Worm (Caenorhabditis elegans) whole organism, late embryonic: Measurements from ENCODE around the gene col-186.

Experiments used
- C08G9.2 ChIP-seq: sonication (generic microtip); optimal IDR thresholded peaks from 2 replicates; lab custom pipeline; 2016; ENCODE audit warnings: mild to moderate bottlenecking, missing genetic modification characterization, moderate library complexity, missing compliant biosample characterization
- F13H6.1 ChIP-seq: sonication (generic microtip); optimal IDR thresholded peaks from 2 replicates; lab custom pipeline; 2016; ENCODE audit warnings: missing genetic modification characterization, missing compliant biosample characterization
- K02D7.2 ChIP-seq: sonication (generic microtip); optimal IDR thresholded peaks from 2 replicates; lab custom pipeline; 2017; ENCODE audit warnings: mild to moderate bottlenecking, missing genetic modification characterization, missing compliant biosample characterization
- K09A11.1 ChIP-seq: sonication (generic microtip); optimal IDR thresholded peaks from 2 replicates; lab custom pipeline; 2017; ENCODE audit warnings: antibody characterized with exemption, mild to moderate bottlenecking, missing genetic modification characterization, missing compliant biosample characterization; ENCODE audit not compliant: insufficient read depth
- T23F11.4 ChIP-seq: fragments of 200-800 bp; sonication (Bioruptor generic); optimal IDR thresholded peaks from 2 replicates; lab custom pipeline; 2018; ENCODE audit warnings: mild to moderate bottlenecking, missing genetic modification characterization, missing compliant biosample characterization
- Y22D7AL.16 ChIP-seq: sonication (generic microtip); optimal IDR thresholded peaks from 2 replicates; lab custom pipeline; 2016; ENCODE audit warnings: missing genetic modification characterization, missing compliant biosample characterization
- ahr-1 ChIP-seq: sonication (generic microtip); optimal IDR thresholded peaks from 2 replicates; lab custom pipeline; 2016; ENCODE audit warnings: missing genetic modification characterization, missing compliant biosample characterization
- ama-1 ChIP-seq: fragments of 150-350 bp; optimal IDR thresholded peaks from 2 replicates; lab custom pipeline; 2014
- ceh-18 ChIP-seq: sonication (generic microtip); optimal IDR thresholded peaks from 2 replicates; lab custom pipeline; 2016; ENCODE audit warnings: missing genetic modification characterization, missing compliant biosample characterization
- ceh-19 ChIP-seq: fragments of 200-800 bp; sonication (Bioruptor generic); optimal IDR thresholded peaks from 2 replicates; lab custom pipeline; 2018; ENCODE audit warnings: mild to moderate bottlenecking, missing genetic modification characterization, missing compliant biosample characterization
- ceh-24 ChIP-seq: sonication (generic microtip); optimal IDR thresholded peaks from 2 replicates; lab custom pipeline; 2016; ENCODE audit warnings: mild to moderate bottlenecking, missing genetic modification characterization, missing compliant biosample characterization
- ceh-30 ChIP-seq: fragments of 150-350 bp; optimal IDR thresholded peaks from 2 replicates; lab custom pipeline; 2014; ENCODE audit warnings: missing biosample characterization, missing genetic modification characterization
- ceh-31 ChIP-seq: sonication (generic microtip); optimal IDR thresholded peaks from 2 replicates; lab custom pipeline; 2016; ENCODE audit warnings: missing genetic modification characterization, missing compliant biosample characterization
- ceh-45 ChIP-seq: fragments of 200-800 bp; sonication (Bioruptor generic); IDR thresholded peaks from 2 replicates; pipeline ENCODE4 v1.3.6; 2022; ENCODE audit warnings: missing genetic modification reagents, missing genetic modification characterization, missing compliant biosample characterization
- ceh-48 ChIP-seq: sonication (generic microtip); optimal IDR thresholded peaks from 2 replicates; lab custom pipeline; 2016; ENCODE audit warnings: missing genetic modification characterization, inconsistent platforms, missing compliant biosample characterization
- ceh-6 ChIP-seq: fragments of 200-800 bp; sonication (Bioruptor generic); optimal IDR thresholded peaks from 2 replicates; lab custom pipeline; 2018; ENCODE audit warnings: mild to moderate bottlenecking, missing genetic modification characterization, missing compliant biosample characterization
- ceh-9 ChIP-seq: sonication (generic microtip); optimal IDR thresholded peaks from 2 replicates; lab custom pipeline; 2016; ENCODE audit warnings: mild to moderate bottlenecking, missing genetic modification characterization, inconsistent platforms, missing compliant biosample characterization
- che-1 ChIP-seq: sonication (generic microtip); optimal IDR thresholded peaks from 2 replicates; lab custom pipeline; 2016; ENCODE audit warnings: mild to moderate bottlenecking, missing genetic modification characterization, missing compliant biosample characterization
- dmd-4 ChIP-seq: sonication (generic microtip); optimal IDR thresholded peaks from 2 replicates; lab custom pipeline; 2016; ENCODE audit warnings: borderline replicate concordance, missing genetic modification characterization, missing compliant biosample characterization
- dve-1 ChIP-seq: sonication (generic microtip); optimal IDR thresholded peaks from 2 replicates; lab custom pipeline; 2017; ENCODE audit warnings: antibody characterized with exemption, mild to moderate bottlenecking, missing genetic modification characterization, missing compliant biosample characterization
- elt-2 ChIP-seq: sonication (generic microtip); optimal IDR thresholded peaks from 2 replicates; lab custom pipeline; 2016; ENCODE audit warnings: missing genetic modification reagents, missing genetic modification characterization, missing compliant biosample characterization
- elt-4 ChIP-seq: sonication (generic microtip); optimal IDR thresholded peaks from 2 replicates; lab custom pipeline; 2016; ENCODE audit warnings: missing genetic modification characterization, missing compliant biosample characterization
- ets-4 ChIP-seq: sonication (generic microtip); optimal IDR thresholded peaks from 2 replicates; lab custom pipeline; 2016; ENCODE audit warnings: missing genetic modification characterization, missing compliant biosample characterization
- eyg-1 ChIP-seq: sonication (generic microtip); optimal IDR thresholded peaks from 2 replicates; lab custom pipeline; 2016; ENCODE audit warnings: missing genotype, missing genetic modification characterization, missing compliant biosample characterization
- fax-1 ChIP-seq: sonication (generic microtip); optimal IDR thresholded peaks from 2 replicates; lab custom pipeline; 2016; ENCODE audit warnings: missing genotype, missing genetic modification characterization, missing compliant biosample characterization
- fkh-10 ChIP-seq: fragments of 150-350 bp; optimal IDR thresholded peaks from 2 replicates; lab custom pipeline; 2014; ENCODE audit warnings: missing biosample characterization, missing genetic modification reagents, missing genetic modification characterization
- hlh-13 ChIP-seq: fragments of 200-800 bp; sonication (Bioruptor generic); optimal IDR thresholded peaks from 2 replicates; lab custom pipeline; 2018; ENCODE audit warnings: mild to moderate bottlenecking, missing genetic modification characterization, missing compliant biosample characterization
- hlh-30 ChIP-seq: sonication (generic microtip); optimal IDR thresholded peaks from 2 replicates; lab custom pipeline; 2017; ENCODE audit warnings: antibody characterized with exemption, missing genetic modification characterization, missing compliant biosample characterization; ENCODE audit not compliant: insufficient read depth
- hlh-8 ChIP-seq: sonication (generic microtip); optimal IDR thresholded peaks from 2 replicates; lab custom pipeline; 2016; ENCODE audit warnings: missing genotype, missing genetic modification characterization, missing compliant biosample characterization
- madf-2 ChIP-seq: sonication (generic microtip); optimal IDR thresholded peaks from 2 replicates; lab custom pipeline; 2017; ENCODE audit warnings: missing genetic modification characterization, missing compliant biosample characterization
- mec-3 ChIP-seq: sonication (generic microtip); optimal IDR thresholded peaks from 2 replicates; lab custom pipeline; 2016; ENCODE audit warnings: borderline replicate concordance, missing genetic modification characterization, missing compliant biosample characterization
- nhr-11 ChIP-seq: fragments of 150-350 bp; optimal IDR thresholded peaks from 2 replicates; lab custom pipeline; 2014; ENCODE audit warnings: missing biosample characterization, missing genetic modification characterization
- nhr-232 ChIP-seq: sonication (generic microtip); optimal IDR thresholded peaks from 2 replicates; lab custom pipeline; 2016; ENCODE audit warnings: missing genetic modification characterization, missing compliant biosample characterization
- npax-4 ChIP-seq: sonication (generic microtip); optimal IDR thresholded peaks from 2 replicates; lab custom pipeline; 2016; ENCODE audit warnings: missing genetic modification characterization, missing compliant biosample characterization
- pag-3 ChIP-seq: sonication (generic microtip); optimal IDR thresholded peaks from 2 replicates; lab custom pipeline; 2016; ENCODE audit warnings: missing compliant biosample characterization, missing genetic modification characterization, borderline replicate concordance
- pat-9 ChIP-seq: fragments of 200-800 bp; sonication (Bioruptor generic); optimal IDR thresholded peaks from 2 replicates; lab custom pipeline; 2018; ENCODE audit warnings: mild to moderate bottlenecking, missing genetic modification characterization, moderate library complexity, missing compliant biosample characterization
- pha-4 ChIP-seq: fragments of 150-350 bp; optimal IDR thresholded peaks from 2 replicates; lab custom pipeline; 2018; ENCODE audit warnings: missing biosample characterization, missing genetic modification reagents, missing genetic modification characterization
- pqm-1 ChIP-seq: sonication (generic microtip); optimal IDR thresholded peaks from 2 replicates; lab custom pipeline; 2016; ENCODE audit warnings: missing genetic modification characterization, missing compliant biosample characterization
- pros-1 ChIP-seq: fragments of 150-350 bp; optimal IDR thresholded peaks from 2 replicates; lab custom pipeline; 2014; ENCODE audit warnings: missing biosample characterization, missing genetic modification reagents, missing genetic modification characterization
- ref-2 ChIP-seq: sonication (generic microtip); optimal IDR thresholded peaks from 2 replicates; lab custom pipeline; 2016; ENCODE audit warnings: missing genetic modification characterization, missing compliant biosample characterization
- sdc-2 ChIP-seq: sonication (generic microtip); optimal IDR thresholded peaks from 2 replicates; lab custom pipeline; 2016; ENCODE audit warnings: missing genotype, missing genetic modification characterization, missing compliant biosample characterization
- syd-9 ChIP-seq: sonication (generic microtip); optimal IDR thresholded peaks from 2 replicates; lab custom pipeline; 2016; ENCODE audit warnings: mild to moderate bottlenecking, missing genetic modification characterization, moderate library complexity, missing compliant biosample characterization
- tbx-7 ChIP-seq: sonication (generic microtip); optimal IDR thresholded peaks from 2 replicates; lab custom pipeline; 2016; ENCODE audit warnings: missing genotype, missing genetic modification characterization, missing compliant biosample characterization
- unc-55 ChIP-seq: sonication (generic microtip); optimal IDR thresholded peaks from 2 replicates; lab custom pipeline; 2017; ENCODE audit warnings: missing biosample characterization, missing genetic modification reagents, missing genetic modification characterization
- unc-86 ChIP-seq: sonication (generic microtip); optimal IDR thresholded peaks from 2 replicates; lab custom pipeline; 2016; ENCODE audit warnings: missing genetic modification characterization, missing compliant biosample characterization
- zip-5 ChIP-seq: sonication (generic microtip); optimal IDR thresholded peaks from 2 replicates; lab custom pipeline; 2016; ENCODE audit warnings: missing genetic modification characterization, missing compliant biosample characterization
- ztf-16 ChIP-seq: sonication (generic microtip); optimal IDR thresholded peaks from 2 replicates; lab custom pipeline; 2017; ENCODE audit warnings: missing genetic modification characterization, missing compliant biosample characterization

Gene col-186

ce11 chrX:15951194-15951593, at the start of gene col-186:
Gene col-186, plus strand, starts transcription at chrX:15951494.
- TF ChIP-seq elt-2 (no peak), zip-5 (tag; lab: Kevin White, UChicago) (no peak), K02D7.2 (tag; lab: Kevin White, UChicago) (no peak), syd-9 (tag; lab: Kevin White, UChicago) (no peak), pat-9 (no peak), pha-4 (no peak), ceh-18 (tag; lab: Kevin White, UChicago) (no peak), pag-3 (tag; lab: Kevin White, UChicago) (no peak), F13H6.1 (tag; lab: Kevin White, UChicago) (no peak), hlh-8 (no peak), tbx-7 (tag; lab: Kevin White, UChicago) (no peak), ets-4 (no peak), eyg-1 (tag; lab: Kevin White, UChicago) (no peak), ama-1 (lab: Kevin White, UChicago) (no peak), dmd-4 (no peak), madf-2 (tag; lab: Kevin White, UChicago) (no peak), hlh-13 (GFP tag; lab: Kevin White, UChicago) (no peak), pqm-1 (no peak)

DNA sequence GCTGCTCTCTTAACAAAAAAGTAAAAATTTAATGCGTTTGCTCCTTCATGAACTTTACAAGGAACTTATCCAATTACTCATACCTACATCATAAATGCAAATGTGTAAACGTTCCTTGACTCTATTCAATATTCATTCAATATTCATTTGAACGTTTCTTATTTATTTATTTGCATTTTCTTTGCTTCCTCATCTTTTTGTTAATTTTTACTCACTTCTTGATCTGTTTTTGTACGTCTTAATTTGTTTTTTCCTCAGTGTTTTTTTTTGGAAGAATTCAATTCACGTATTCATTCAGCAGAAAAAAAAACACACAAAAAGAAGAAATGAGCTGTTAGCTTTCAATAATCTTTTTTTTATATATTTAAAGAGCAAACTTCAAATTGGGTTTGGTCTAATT, 48.5 kb upstream of the col-186 start:
- no peak for TF ChIP-seq ama-1 (lab: Kevin White, UChicago)
- TF ChIP-seq ztf-16 (tag; lab: Kevin White, UChicago) = no peak
- no peak for TF ChIP-seq ref-2 (tag; lab: Kevin White, UChicago)
- no peak for TF ChIP-seq fkh-10 (GFP tag; lab: Kevin White, UChicago)
- no peak for TF ChIP-seq dve-1 (tag; lab: Kevin White, UChicago)
- no peak for TF ChIP-seq eyg-1 (tag; lab: Kevin White, UChicago)
- no peak for TF ChIP-seq ceh-6
- TF ChIP-seq ceh-9 = no peak

- TF ChIP-seq sdc-2 (tag; lab: Kevin White, UChicago) (no peak), ref-2 (tag; lab: Kevin White, UChicago) (no peak), ceh-9 (no peak), ztf-16 (tag; lab: Kevin White, UChicago) (no peak), C08G9.2 (tag; lab: Kevin White, UChicago) (no peak), Y22D7AL.16 (tag; lab: Kevin White, UChicago) (no peak)
Measured at ce11 chrX:15910328-15910727, 41.0 kb upstream of the col-186 start, which contains the start of gene npr-33. Gene npr-33, plus strand, starts transcription at chrX:15910628.

- TF ChIP-seq ceh-30 (no peak), ceh-48 (tag; lab: Kevin White, UChicago) (no peak), pqm-1 (no peak), hlh-13 (GFP tag; lab: Kevin White, UChicago) (no peak), Y22D7AL.16 (tag; lab: Kevin White, UChicago) (no peak), zip-5 (tag; lab: Kevin White, UChicago) (no peak), ceh-45 (GFP tag; lab: Robert Waterston, UW) (no peak), unc-86 (tag; lab: Kevin White, UChicago) (no peak), ceh-9 (no peak), elt-4 (tag; lab: Kevin White, UChicago) (no peak), hlh-30 (tag; lab: Kevin White, UChicago) (no peak)
Measured at ce11 chrX:15912841-15913240, 38.5 kb upstream of the col-186 start.

ce11 chrX:15915774-15916173, 35.5 kb upstream of the col-186 start:
- TF ChIP-seq ama-1 (lab: Kevin White, UChicago) (no peak), mec-3 (tag; lab: Kevin White, UChicago) (no peak), ceh-24 (tag; lab: Kevin White, UChicago) (no peak), nhr-11 (tag; lab: Kevin White, UChicago) (no peak), K09A11.1 (tag; lab: Kevin White, UChicago) (no peak), dve-1 (tag; lab: Kevin White, UChicago) (no peak), ahr-1 (no peak), unc-55 (GFP tag; lab: Kevin White, UChicago) (no peak), che-1 (no peak), npax-4 (tag; lab: Kevin White, UChicago) (no peak), nhr-232 (tag; lab: Kevin White, UChicago) (no peak), pros-1 (tag; lab: Kevin White, UChicago) (no peak), T23F11.4 (no peak), hlh-13 (GFP tag; lab: Kevin White, UChicago) (no peak), elt-4 (tag; lab: Kevin White, UChicago) (no peak), ceh-19 (no peak), ceh-31 (no peak), fax-1 (no peak)
